Fruit fly (Drosophila melanogaster) whole organism, embryonic: ENCODE results near the gene Mbs.

Source experiments
- B-H1 ChIP-seq: fragments of 200-800 bp; sonication (Bioruptor generic); IDR thresholded peaks from 3 replicates; pipeline ENCODE4 v1.3.6; 2022; ENCODE audit warnings: missing biosample characterization, missing genetic modification characterization
- CG12104 ChIP-seq: fragments of 200-800 bp; sonication (Bioruptor generic); optimal IDR thresholded peaks from 3 replicates; lab custom pipeline; 2016; ENCODE audit warnings: missing biosample characterization, missing genetic modification characterization
- CG12659 ChIP-seq: fragments of 200-800 bp; sonication (Bioruptor generic); optimal IDR thresholded peaks from 3 replicates; lab custom pipeline; 2017; ENCODE audit warnings: mild to moderate bottlenecking, missing biosample characterization, missing genetic modification reagents, missing genetic modification characterization
- CG13624 ChIP-seq: fragments of 200-800 bp; sonication (Bioruptor generic); optimal IDR thresholded peaks from 2 replicates; lab custom pipeline; 2016; ENCODE audit warnings: missing biosample characterization, missing genetic modification characterization
- CG14441 ChIP-seq: fragments of 200-800 bp; sonication (Bioruptor generic); IDR thresholded peaks from 2 replicates; pipeline ENCODE4 v1.3.6; 2022; ENCODE audit warnings: missing biosample characterization, missing genetic modification characterization
- CG14667 ChIP-seq: fragments of 200-800 bp; sonication (Bioruptor generic); IDR thresholded peaks from 2 replicates; pipeline ENCODE4 v1.3.6; 2022; ENCODE audit warnings: missing biosample characterization, missing genetic modification characterization
- CG14860 ChIP-seq: fragments of 200-800 bp; sonication (Bioruptor generic); IDR thresholded peaks from 3 replicates; pipeline ENCODE4 v1.3.6; 2022; ENCODE audit warnings: missing biosample characterization, missing genetic modification characterization; ENCODE audit not compliant: partially characterized antibody
- CG15269 ChIP-seq: fragments of 200-800 bp; sonication (Bioruptor generic); optimal IDR thresholded peaks from 2 replicates; lab custom pipeline; 2018; ENCODE audit warnings: missing biosample characterization, mild to moderate bottlenecking, missing genetic modification characterization, moderate library complexity
- CG1603 ChIP-seq: fragments of 200-800 bp; sonication (Bioruptor generic); optimal IDR thresholded peaks from 2 replicates; lab custom pipeline; 2019; ENCODE audit warnings: missing biosample characterization, mild to moderate bottlenecking, missing genetic modification characterization, moderate library complexity
- CG16863 ChIP-seq: fragments of 200-800 bp; sonication (Bioruptor generic); optimal IDR thresholded peaks from 3 replicates; lab custom pipeline; 2016; ENCODE audit warnings: missing biosample characterization, missing genetic modification characterization
- CG17802 ChIP-seq: fragments of 200-800 bp; sonication (Bioruptor generic); optimal IDR thresholded peaks from 2 replicates; lab custom pipeline; 2018; ENCODE audit warnings: missing biosample characterization, mild to moderate bottlenecking, missing genetic modification characterization, moderate library complexity
- CG18476 ChIP-seq: fragments of 200-800 bp; sonication (Bioruptor generic); optimal IDR thresholded peaks from 2 replicates; lab custom pipeline; 2016; ENCODE audit warnings: missing biosample characterization, mild to moderate bottlenecking, missing genetic modification characterization
- CG32532 ChIP-seq: fragments of 200-800 bp; sonication (Bioruptor generic); IDR thresholded peaks from 2 replicates; pipeline ENCODE4 v1.3.6; 2022; ENCODE audit warnings: missing biosample characterization, missing genetic modification characterization
- CG34224 ChIP-seq: fragments of 200-800 bp; sonication (Bioruptor generic); IDR thresholded peaks from 3 replicates; pipeline ENCODE4 v1.3.6; 2022; ENCODE audit warnings: missing biosample characterization, missing genetic modification characterization; ENCODE audit not compliant: partially characterized antibody
- CG8944 ChIP-seq: fragments of 200-800 bp; sonication (Bioruptor generic); optimal IDR thresholded peaks from 3 replicates; lab custom pipeline; 2016; ENCODE audit warnings: missing biosample characterization, missing genetic modification characterization
- CG9876 ChIP-seq: fragments of 200-800 bp; sonication (Bioruptor generic); optimal IDR thresholded peaks from 2 replicates; lab custom pipeline; 2016; ENCODE audit warnings: missing biosample characterization, missing genetic modification characterization
- Eip74EF ChIP-seq, 2 experiments: fragments of 200-800 bp in 1 of 2; fragments of >200 bp in 1 of 2; sonication (Bioruptor generic) in 1 of 2; optimal IDR thresholded peaks; 2 replicates each; lab custom pipeline; 2017 to 2019; ENCODE audit warnings: missing biosample characterization in 2 of 2, missing genetic modification characterization in 2 of 2, mild to moderate bottlenecking in 1 of 2, moderate library complexity in 1 of 2
- Ets65A ChIP-seq: fragments of 200-800 bp; sonication (Bioruptor generic); peaks from one replicate; lab custom pipeline; 2016; ENCODE audit warnings: missing biosample characterization, missing genetic modification characterization
- H15 ChIP-seq: fragments of 200-800 bp; sonication (Bioruptor generic); IDR thresholded peaks from 3 replicates; pipeline ENCODE4 v1.3.6; 2022; ENCODE audit warnings: missing biosample characterization, missing genetic modification characterization
- Nf-YC ChIP-seq: fragments of 200-800 bp; optimal IDR thresholded peaks from 3 replicates; lab custom pipeline; 2019; ENCODE audit warnings: missing biosample characterization, mild to moderate bottlenecking, missing genetic modification characterization, moderate library complexity
- Oaz ChIP-seq: fragments of 200-800 bp; sonication (Bioruptor generic); IDR thresholded peaks from 2 replicates; pipeline ENCODE4 v1.3.6; 2022; ENCODE audit warnings: missing biosample characterization, missing genetic modification characterization
- Opbp ChIP-seq: fragments of 200-800 bp; sonication (Bioruptor generic); IDR thresholded peaks from 3 replicates; pipeline ENCODE4 v1.3.6; 2022; ENCODE audit warnings: missing biosample characterization, missing genetic modification characterization; ENCODE audit not compliant: partially characterized antibody
- Pdp1 ChIP-seq, 2 experiments: fragments of 200-800 bp; sonication (Bioruptor generic); optimal IDR thresholded peaks; 3 replicates each; lab custom pipeline; 2016; ENCODE audit warnings: missing biosample characterization in 2 of 2, missing genetic modification characterization in 2 of 2, mild to moderate bottlenecking in 1 of 2, moderate library complexity in 1 of 2
- chinmo ChIP-seq: fragments of 200-800 bp; sonication (Bioruptor generic); IDR thresholded peaks from 4 replicates; pipeline ENCODE4 v1.3.6; 2022; ENCODE audit warnings: missing biosample characterization, missing genetic modification characterization; ENCODE audit not compliant: partially characterized antibody
- dmrt11E ChIP-seq: fragments of 200-800 bp; sonication (Bioruptor generic); optimal IDR thresholded peaks from 3 replicates; lab custom pipeline; 2018; ENCODE audit warnings: missing biosample characterization, mild to moderate bottlenecking, missing genetic modification characterization, moderate library complexity
- dpn ChIP-seq, 2 experiments: fragments of 200-800 bp; sonication (Bioruptor generic); optimal IDR thresholded peaks; 3 replicates each; lab custom pipeline; 2016; ENCODE audit warnings: missing biosample characterization in 2 of 2, missing genetic modification characterization in 2 of 2
- fru ChIP-seq: fragments of >200 bp; optimal IDR thresholded peaks from 2 replicates; lab custom pipeline; 2017
- hbn ChIP-seq: fragments of 200-800 bp; sonication (Bioruptor generic); IDR thresholded peaks from 2 replicates; pipeline ENCODE4 v1.3.6; 2022; ENCODE audit warnings: missing biosample characterization, missing genetic modification characterization; ENCODE audit not compliant: partially characterized antibody
- jumu ChIP-seq: fragments of 200-800 bp; sonication (Bioruptor generic); optimal IDR thresholded peaks from 3 replicates; lab custom pipeline; 2016; ENCODE audit warnings: missing biosample characterization, missing genetic modification characterization
- lilli ChIP-seq: fragments of 200-800 bp; sonication (Bioruptor generic); optimal IDR thresholded peaks from 3 replicates; lab custom pipeline; 2016; ENCODE audit warnings: missing biosample characterization, missing genetic modification characterization
- mam ChIP-seq: fragments of 200-800 bp; sonication (Bioruptor generic); optimal IDR thresholded peaks from 3 replicates; lab custom pipeline; 2016; ENCODE audit warnings: missing biosample characterization, missing genetic modification characterization
- rib ChIP-seq: fragments of 200-800 bp; sonication (Bioruptor generic); IDR thresholded peaks from 2 replicates; pipeline ENCODE4 v1.3.6; 2022; ENCODE audit warnings: missing biosample characterization, missing genetic modification characterization
- sna ChIP-seq: fragments of 200-800 bp; sonication (Bioruptor generic); IDR thresholded peaks from 2 replicates; pipeline ENCODE4 v1.3.6; 2022; ENCODE audit warnings: missing biosample characterization, missing genetic modification characterization; ENCODE audit not compliant: partially characterized antibody
- so ChIP-seq: fragments of 200-800 bp; sonication (Bioruptor generic); IDR thresholded peaks from 3 replicates; pipeline ENCODE4 v1.3.6; 2022; ENCODE audit warnings: missing biosample characterization, missing genetic modification characterization
- tna ChIP-seq: fragments of 200-800 bp; sonication (Bioruptor generic); IDR thresholded peaks from 2 replicates; pipeline ENCODE4 v1.3.6; 2022; ENCODE audit warnings: missing biosample characterization, missing genetic modification characterization; ENCODE audit not compliant: partially characterized antibody
- twi ChIP-seq: fragments of 200-800 bp; optimal IDR thresholded peaks from 2 replicates; lab custom pipeline; 2019; ENCODE audit warnings: missing biosample characterization, mild to moderate bottlenecking, missing genetic modification characterization, moderate library complexity
- unpg ChIP-seq: fragments of 200-800 bp; sonication (Bioruptor generic); optimal IDR thresholded peaks from 3 replicates; lab custom pipeline; 2018; ENCODE audit warnings: missing biosample characterization, mild to moderate bottlenecking, missing genetic modification characterization, moderate library complexity
- wek ChIP-seq: fragments of 200-800 bp; sonication (Bioruptor generic); optimal IDR thresholded peaks from 3 replicates; lab custom pipeline; 2018; ENCODE audit warnings: missing biosample characterization, mild to moderate bottlenecking, missing genetic modification characterization, moderate library complexity
- wor ChIP-seq: fragments of 200-800 bp; sonication (Bioruptor generic); IDR thresholded peaks from 2 replicates; pipeline ENCODE4 v1.3.6; 2022; ENCODE audit warnings: missing biosample characterization, missing genetic modification characterization

Mbs gene

dm6 chr3L:16054095-16054494, 2.3 kb downstream of the Mbs start (continued):
- TF ChIP-seq Eip74EF (GFP tag; optimal IDR thresholded peaks at IDR 0.05; lab: Kevin White, UChicago) (peak in 1 of 2 experiments; percentile 68), so (GFP tag; lab: Robert Waterston, UW) (no peak), Oaz (GFP tag; lab: Robert Waterston, UW) (no peak), lilli (GFP tag; lab: Kevin White, UChicago) (peak; percentile 26), CG1603 (tag; lab: Kevin White, UChicago) (no peak), rib (GFP tag; lab: Robert Waterston, UW) (no peak), CG12659 (GFP tag; lab: Kevin White, UChicago) (peak; percentile 15), CG32532 (no peak; the same call in none of the 2 replicates), CG13624 (GFP tag; lab: Kevin White, UChicago) (no peak), sna (GFP tag; lab: Robert Waterston, UW) (no peak), Ets65A (peak; percentile 58), CG14860 (GFP tag; lab: Robert Waterston, UW) (no peak), CG14441 (GFP tag; lab: Robert Waterston, UW) (no peak), CG8944 (GFP tag; lab: Kevin White, UChicago) (no peak), jumu (GFP tag; lab: Kevin White, UChicago) (no peak), twi (no peak), chinmo (no peak), CG18476 (GFP tag; lab: Kevin White, UChicago) (no peak), CG16863 (GFP tag; lab: Kevin White, UChicago) (no peak), mam (GFP tag; lab: Kevin White, UChicago) (no peak), CG17802 (tag; lab: Kevin White, UChicago) (no peak), Opbp (GFP tag; lab: Robert Waterston, UW) (no peak), CG14667 (GFP tag; lab: Robert Waterston, UW) (no peak), CG12104 (GFP tag; lab: Kevin White, UChicago) (peak; percentile 11), unpg (GFP tag; lab: Kevin White, UChicago) (peak; percentile 50), wek (no peak), wor (0 out of 2 replicates have a peak, but pooled peaks have one; percentile 19), tna (GFP tag; lab: Robert Waterston, UW) (no peak), fru (lab: Kevin White, UChicago) (no peak), CG34224 (GFP tag; lab: Robert Waterston, UW) (no peak), Pdp1 (GFP tag; optimal IDR thresholded peaks at IDR 0.05; lab: Kevin White, UChicago) (no peak), B-H1 (GFP tag; lab: Robert Waterston, UW) (no peak), hbn (GFP tag; lab: Robert Waterston, UW) (no peak), CG9876 (GFP tag; lab: Kevin White, UChicago) (no peak), Nf-YC (tag; lab: Kevin White, UChicago) (peak; percentile 40), H15 (GFP tag; lab: Robert Waterston, UW) (no peak), dmrt11E (tag; lab: Kevin White, UChicago) (peak; percentile 15), dpn (GFP tag; optimal IDR thresholded peaks at IDR 0.05; lab: Kevin White, UChicago) (peak in 1 of 2 experiments; percentile 38), CG15269 (tag; lab: Kevin White, UChicago) (peak; percentile 68)
